Worm (Caenorhabditis elegans) whole organism, young adult: ENCODE measurements around the gene C06A8.6.

Source experiments
- B0261.1 ChIP-seq: sonication (generic microtip); optimal IDR thresholded peaks from 2 replicates; lab custom pipeline; 2016; ENCODE audit warnings: mild to moderate bottlenecking, missing genetic modification characterization, moderate library complexity, missing compliant biosample characterization
- F10E7.11 ChIP-seq: sonication (generic microtip); optimal IDR thresholded peaks from 2 replicates; lab custom pipeline; 2017; ENCODE audit warnings: mild to moderate bottlenecking, missing genetic modification characterization, moderate library complexity, missing compliant biosample characterization
- F37B4.10 ChIP-seq: fragments of 200-800 bp; sonication (Bioruptor generic); IDR thresholded peaks from 2 replicates; pipeline ENCODE4 v1.3.6; 2022; ENCODE audit warnings: missing genetic modification characterization, missing compliant biosample characterization
- F49E8.2 ChIP-seq: sonication (generic microtip); optimal IDR thresholded peaks from 3 replicates; lab custom pipeline; 2017; ENCODE audit warnings: missing genetic modification characterization, mild to moderate bottlenecking, missing compliant biosample characterization, antibody characterized with exemption, moderate library complexity; ENCODE audit not compliant: insufficient read depth
- Y67H2A.10 ChIP-seq: fragments of 200-800 bp; sonication (Bioruptor generic); conservative IDR thresholded peaks from 2 replicates; pipeline ENCODE4 v1.3.6; 2022; ENCODE audit warnings: missing genetic modification reagents, missing genetic modification characterization, missing compliant biosample characterization
- aptf-2 ChIP-seq: fragments of 200-800 bp; sonication (Bioruptor generic); conservative IDR thresholded peaks from 2 replicates; pipeline ENCODE4 v1.3.6; 2022; ENCODE audit warnings: missing genetic modification reagents, missing genetic modification characterization, missing compliant biosample characterization
- atf-7 ChIP-seq: sonication (generic microtip); optimal IDR thresholded peaks from 2 replicates; lab custom pipeline; 2017; ENCODE audit warnings: mild to moderate bottlenecking, missing genetic modification characterization, missing compliant biosample characterization
- ccch-3 ChIP-seq: fragments of 200-800 bp; sonication (Bioruptor generic); optimal IDR thresholded peaks from 2 replicates; lab custom pipeline; 2018; ENCODE audit warnings: mild to moderate bottlenecking, missing genetic modification characterization, missing compliant biosample characterization
- ceh-27 ChIP-seq: fragments of 200-800 bp; sonication (Bioruptor generic); optimal IDR thresholded peaks from 2 replicates; lab custom pipeline; 2018; ENCODE audit warnings: mild to moderate bottlenecking, missing genetic modification characterization, moderate library complexity, missing compliant biosample characterization
- ceh-79 ChIP-seq: sonication (generic microtip); optimal IDR thresholded peaks from 2 replicates; lab custom pipeline; 2017; ENCODE audit warnings: mild to moderate bottlenecking, missing genetic modification characterization, missing compliant biosample characterization
- ceh-91 ChIP-seq: fragments of 200-800 bp; sonication (Bioruptor generic); IDR thresholded peaks from 2 replicates; pipeline ENCODE4 v1.3.6; 2022; ENCODE audit warnings: missing genetic modification reagents, missing genetic modification characterization, missing compliant biosample characterization
- die-1 ChIP-seq: sonication (generic microtip); optimal IDR thresholded peaks from 2 replicates; lab custom pipeline; 2016; ENCODE audit warnings: missing genotype, mild to moderate bottlenecking, missing genetic modification characterization, missing compliant biosample characterization
- dox-1 ChIP-seq: fragments of 200-800 bp; sonication (Bioruptor generic); IDR thresholded peaks from 2 replicates; pipeline ENCODE4 v1.3.6; 2022; ENCODE audit warnings: missing genetic modification reagents, missing genetic modification characterization, missing compliant biosample characterization
- dpff-1 ChIP-seq: sonication (generic microtip); optimal IDR thresholded peaks from 2 replicates; lab custom pipeline; 2017; ENCODE audit warnings: mild to moderate bottlenecking, missing genetic modification characterization, missing compliant biosample characterization
- egl-44 ChIP-seq: fragments of 200-800 bp; sonication (Bioruptor generic); IDR thresholded peaks from 2 replicates; pipeline ENCODE4 v1.3.6; 2022; ENCODE audit warnings: missing genetic modification reagents, missing genetic modification characterization, missing compliant biosample characterization
- ekl-4 ChIP-seq: fragments of 200-800 bp; sonication (Bioruptor generic); IDR thresholded peaks from 2 replicates; pipeline ENCODE4 v1.3.6; 2022; ENCODE audit warnings: missing genetic modification reagents, missing genetic modification characterization, missing compliant biosample characterization
- him-1 ChIP-seq: sonication (generic microtip); optimal IDR thresholded peaks from 2 replicates; lab custom pipeline; 2016; ENCODE audit warnings: missing genotype, missing genetic modification reagents, missing genetic modification characterization, missing compliant biosample characterization
- hmg-1.2 ChIP-seq: fragments of 200-800 bp; sonication (Bioruptor generic); IDR thresholded peaks from 2 replicates; pipeline ENCODE4 v1.3.6; 2022; ENCODE audit warnings: missing genetic modification reagents, missing genetic modification characterization, missing compliant biosample characterization
- hmg-20 ChIP-seq: fragments of 200-800 bp; sonication (Bioruptor generic); IDR thresholded peaks from 2 replicates; pipeline ENCODE4 v1.3.6; 2022; ENCODE audit warnings: missing genetic modification reagents, missing genetic modification characterization, missing compliant biosample characterization
- hrde-1 ChIP-seq: sonication (generic microtip); optimal IDR thresholded peaks from 2 replicates; lab custom pipeline; 2016; ENCODE audit warnings: missing genetic modification characterization, mild to moderate bottlenecking, missing compliant biosample characterization, moderate library complexity, missing genotype, missing genetic modification reagents, borderline replicate concordance
- let-526 ChIP-seq: fragments of 200-800 bp; sonication (Bioruptor generic); IDR thresholded peaks from 2 replicates; pipeline ENCODE4 v1.3.6; 2022; ENCODE audit warnings: missing genetic modification reagents, missing genetic modification characterization, missing compliant biosample characterization
- let-607 ChIP-seq, 2 experiments: fragments of 200-800 bp in 1 of 2; sonication (Bioruptor generic) in 1 of 2; sonication (generic microtip) in 1 of 2; optimal IDR thresholded peaks; 2 replicates each; lab custom pipeline; 2016 to 2018; ENCODE audit warnings: mild to moderate bottlenecking in 2 of 2, missing compliant biosample characterization in 2 of 2, missing genetic modification characterization in 2 of 2, moderate library complexity in 2 of 2, missing genotype in 1 of 2
- lin-40 ChIP-seq: sonication (generic microtip); optimal IDR thresholded peaks from 2 replicates; lab custom pipeline; 2016; ENCODE audit warnings: missing genetic modification characterization, mild to moderate bottlenecking, missing compliant biosample characterization, missing genotype, missing genetic modification reagents
- lsy-27 ChIP-seq: sonication (generic microtip); optimal IDR thresholded peaks from 2 replicates; lab custom pipeline; 2017; ENCODE audit warnings: missing genetic modification characterization, mild to moderate bottlenecking, missing compliant biosample characterization, antibody characterized with exemption, missing genotype, borderline replicate concordance; ENCODE audit not compliant: insufficient read depth
- madf-3 ChIP-seq: fragments of 200-800 bp; sonication (Bioruptor generic); IDR thresholded peaks from 2 replicates; pipeline ENCODE4 v1.3.6; 2022; ENCODE audit warnings: missing genetic modification reagents, missing genetic modification characterization, missing compliant biosample characterization
- madf-6 ChIP-seq: fragments of 200-800 bp; sonication (Bioruptor generic); IDR thresholded peaks from 2 replicates; pipeline ENCODE4 v1.3.6; 2022; ENCODE audit warnings: missing genetic modification reagents, missing genetic modification characterization, missing compliant biosample characterization
- madf-8 ChIP-seq: fragments of 200-800 bp; sonication (Bioruptor generic); conservative IDR thresholded peaks from 2 replicates; pipeline ENCODE4 v1.3.6; 2022; ENCODE audit warnings: missing genetic modification reagents, missing genetic modification characterization, missing compliant biosample characterization
- mxl-1 ChIP-seq: sonication (generic microtip); optimal IDR thresholded peaks from 2 replicates; lab custom pipeline; 2016; ENCODE audit warnings: missing genetic modification characterization, missing compliant biosample characterization
- nhr-90 ChIP-seq: sonication (generic microtip); optimal IDR thresholded peaks from 2 replicates; lab custom pipeline; 2016; ENCODE audit warnings: missing genotype, mild to moderate bottlenecking, missing genetic modification characterization, missing compliant biosample characterization
- rec-8 ChIP-seq, 2 experiments: sonication (generic microtip); optimal IDR thresholded peaks; 2 replicates each; lab custom pipeline; 2016; ENCODE audit warnings: mild to moderate bottlenecking in 2 of 2, missing genetic modification characterization in 2 of 2, missing genetic modification reagents in 2 of 2, missing genotype in 2 of 2, missing biosample characterization in 1 of 2, missing compliant biosample characterization in 1 of 2, moderate library complexity in 1 of 2
- rpc-1 ChIP-seq, 2 experiments: fragments of 150-350 bp in 1 of 2; sonication (generic microtip) in 1 of 2; optimal IDR thresholded peaks; 2 replicates each; lab custom pipeline; 2014 to 2018; ENCODE audit warnings: missing biosample characterization in 1 of 2, missing genetic modification characterization in 1 of 2, missing genetic modification reagents in 1 of 2, missing genotype in 1 of 2
- sdz-38 ChIP-seq: sonication (generic microtip); optimal IDR thresholded peaks from 2 replicates; lab custom pipeline; 2016; ENCODE audit warnings: missing genotype, missing genetic modification characterization, missing compliant biosample characterization
- unc-130 ChIP-seq: sonication (generic microtip); optimal IDR thresholded peaks from 2 replicates; lab custom pipeline; 2016; ENCODE audit warnings: missing genetic modification reagents, missing genetic modification characterization, missing compliant biosample characterization
- unc-62 ChIP-seq: fragments of 150-350 bp; optimal IDR thresholded peaks from 2 replicates; lab custom pipeline; 2014; ENCODE audit warnings: missing biosample characterization, missing genetic modification reagents, missing genetic modification characterization
- zim-3 ChIP-seq: sonication (generic microtip); optimal IDR thresholded peaks from 2 replicates; lab custom pipeline; 2017; ENCODE audit warnings: mild to moderate bottlenecking, missing genetic modification characterization, moderate library complexity, missing compliant biosample characterization
- ztf-18 ChIP-seq: sonication (generic microtip); optimal IDR thresholded peaks from 2 replicates; lab custom pipeline; 2016; ENCODE audit warnings: missing genotype, mild to moderate bottlenecking, missing genetic modification characterization, missing compliant biosample characterization
- ztf-22 ChIP-seq: fragments of 200-800 bp; sonication (Bioruptor generic); optimal IDR thresholded peaks from 2 replicates; lab custom pipeline; 2018; ENCODE audit warnings: mild to moderate bottlenecking, missing genetic modification characterization, moderate library complexity, missing compliant biosample characterization
- ztf-28 ChIP-seq: fragments of 200-800 bp; sonication (Bioruptor generic); IDR thresholded peaks from 2 replicates; pipeline ENCODE4 v1.3.6; 2022; ENCODE audit warnings: missing genetic modification reagents, missing genetic modification characterization, missing compliant biosample characterization

C06A8.6 gene

ce11 chrII:7791408-7792050 is 19.2 kb downstream of the C06A8.6 start:
- no peak for TF ChIP-seq egl-44 (GFP tag; lab: Robert Waterston, UW)
- no peak for TF ChIP-seq mxl-1
- TF ChIP-seq die-1 (tag; lab: Kevin White, UChicago): no peak
- TF ChIP-seq ceh-79 (tag; lab: Kevin White, UChicago): no peak
- TF ChIP-seq lsy-27 (tag; lab: Kevin White, UChicago): no peak
- TF ChIP-seq hmg-1.2: no peak
- no peak for TF ChIP-seq unc-130
- no peak for TF ChIP-seq ceh-91
- TF ChIP-seq lin-40 (tag; lab: Kevin White, UChicago): no peak
- TF ChIP-seq F49E8.2 (tag; lab: Kevin White, UChicago): no peak
- no peak for TF ChIP-seq rec-8 (tag; optimal IDR thresholded peaks at IDR 0.05; lab: Kevin White, UChicago)
- no peak for TF ChIP-seq ztf-18 (tag; lab: Kevin White, UChicago)
- TF ChIP-seq F37B4.10 (GFP tag; lab: Robert Waterston, UW): no peak

DNA sequence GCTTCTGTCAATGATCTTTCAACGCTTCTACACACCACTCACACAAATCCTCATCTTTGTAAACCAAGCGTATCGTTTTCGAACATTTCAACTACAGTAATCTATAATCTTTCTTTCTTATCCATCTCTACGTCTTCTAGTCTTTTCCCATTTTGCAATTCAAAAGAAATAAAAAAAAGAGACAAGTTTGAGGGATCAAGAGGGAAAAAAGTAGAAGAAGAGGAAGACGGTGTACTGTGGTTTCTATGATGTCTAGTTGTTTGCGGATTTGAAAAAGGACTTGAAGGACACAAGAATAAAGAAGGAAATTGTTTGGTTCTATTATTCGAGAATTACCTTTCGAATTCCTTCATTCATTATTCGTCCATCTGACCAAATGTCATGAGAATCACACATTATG is 20.2 kb downstream of the C06A8.6 start:
- TF ChIP-seq nhr-90 (tag; lab: Kevin White, UChicago) (no peak), F10E7.11 (no peak), aptf-2 (GFP tag; lab: Robert Waterston, UW) (no peak), dox-1 (GFP tag; lab: Robert Waterston, UW) (no peak), Y67H2A.10 (no peak), hrde-1 (tag; lab: Kevin White, UChicago) (no peak), ztf-28 (no peak), ccch-3 (GFP tag; lab: Kevin White, UChicago) (no peak), ztf-22 (no peak), let-607 (tag; optimal IDR thresholded peaks at IDR 0.05; lab: Kevin White, UChicago) (no peak), zim-3 (tag; lab: Kevin White, UChicago) (no peak), sdz-38 (tag; lab: Kevin White, UChicago) (no peak), madf-8 (GFP tag; lab: Robert Waterston, UW) (no peak), B0261.1 (tag; lab: Kevin White, UChicago) (no peak), madf-3 (GFP tag; lab: Robert Waterston, UW) (no peak), rpc-1 (optimal IDR thresholded peaks at IDR 0.05; lab: Kevin White, UChicago) (no peak), rpc-1 (tag; optimal IDR thresholded peaks at IDR 0.05; lab: Kevin White, UChicago) (no peak), ekl-4 (GFP tag; lab: Robert Waterston, UW) (no peak), hmg-20 (no peak)

- TF ChIP-seq him-1 (no peak), dox-1 (GFP tag; lab: Robert Waterston, UW) (no peak), madf-6 (no peak), dpff-1 (tag; lab: Kevin White, UChicago) (no peak), atf-7 (no peak), unc-62 (GFP tag; lab: Kevin White, UChicago) (no peak), let-526 (GFP tag; lab: Robert Waterston, UW) (no peak), ceh-27 (GFP tag; lab: Kevin White, UChicago) (no peak)
Measured at ce11 chrII:7794222-7794621, 21.9 kb downstream of the C06A8.6 start, which contains the start of gene glr-4. glr-4 (minus strand) TSS chrII:7794322.
